Worm (Caenorhabditis elegans): ENCODE data around the gene F54D5.15.

- TF ChIP-seq sea-1 (GFP tag; conservative IDR thresholded peaks at IDR 0.05) (no peak), ama-1 (optimal IDR thresholded peaks at IDR 0.05) (no peak), F13C5.2 (tag; optimal IDR thresholded peaks at IDR 0.05) (no peak), ets-7 (tag; optimal IDR thresholded peaks at IDR 0.05) (no peak)
Observed at ce11 chrII:11512921-11513320, 51.1 kb downstream of the F54D5.15 start.
